Fruit fly (Drosophila melanogaster): ENCODE data around the gene Hrb87F.

Gene Hrb87F

dm6 chr3R:13646729-13647633 is 13.3 kb downstream of the Hrb87F start, which contains the start of gene rin (continued):
- no peak for TF ChIP-seq Smox (GFP tag; optimal IDR thresholded peaks at IDR 0.05)
- peak; percentile 57 for TF ChIP-seq spab (GFP tag; optimal IDR thresholded peaks at IDR 0.05)
- TF ChIP-seq CG34406 (GFP tag; optimal IDR thresholded peaks at IDR 0.05): no peak
- no peak for TF ChIP-seq CG4318 (GFP tag; optimal IDR thresholded peaks at IDR 0.05)
- no peak for TF ChIP-seq pdm3 (GFP tag; optimal IDR thresholded peaks at IDR 0.05)
- TF ChIP-seq acj6 (GFP tag; optimal IDR thresholded peaks at IDR 0.05): no peak
- peak; percentile 28 for TF ChIP-seq CG3032 (tag; optimal IDR thresholded peaks at IDR 0.05)
- TF ChIP-seq Ets21C (GFP tag; optimal IDR thresholded peaks at IDR 0.05): no peak
- peak; percentile 41 for TF ChIP-seq Eip78C (GFP tag)
- peak; percentile 42 for TF ChIP-seq CG1621 (tag; optimal IDR thresholded peaks at IDR 0.05)
- no peak for TF ChIP-seq Hr4 (GFP tag; optimal IDR thresholded peaks at IDR 0.05)
- no peak for TF ChIP-seq OdsH (GFP tag; optimal IDR thresholded peaks at IDR 0.05)
- TF ChIP-seq Met (GFP tag; optimal IDR thresholded peaks at IDR 0.05): no peak
- peak; percentile 39 for TF ChIP-seq CG3919 (GFP tag; optimal IDR thresholded peaks at IDR 0.05)
- peak; percentile 77 for TF ChIP-seq dsx (GFP tag; optimal IDR thresholded peaks at IDR 0.05; ENCODE audit: poor library complexity, severe bottlenecking)
- peak; percentile 81 for TF ChIP-seq CG9139 (GFP tag; optimal IDR thresholded peaks at IDR 0.05)
- TF ChIP-seq fd59A (GFP tag; optimal IDR thresholded peaks at IDR 0.05): no peak
- no peak for TF ChIP-seq CG8319 (GFP tag; optimal IDR thresholded peaks at IDR 0.05)
- no peak for TF ChIP-seq achi (GFP tag; optimal IDR thresholded peaks at IDR 0.05)
- no peak for TF ChIP-seq esn (GFP tag; optimal IDR thresholded peaks at IDR 0.05)
- TF ChIP-seq CG10631 (GFP tag; optimal IDR thresholded peaks at IDR 0.05): no peak
- TF ChIP-seq CG11294 (GFP tag; IDR thresholded peaks at IDR 0.05): no peak
- no peak for TF ChIP-seq CG11902 (GFP tag; optimal IDR thresholded peaks at IDR 0.05)
- TF ChIP-seq Ets96B (tag; optimal IDR thresholded peaks at IDR 0.05): peak; percentile 45
- TF ChIP-seq eg (GFP tag; IDR thresholded peaks at IDR 0.05): 0 out of 3 replicates have a peak, but pooled peaks have one; percentile 5
- peak; percentile 15 for TF ChIP-seq cyc (GFP tag; optimal IDR thresholded peaks at IDR 0.05)
- no peak for TF ChIP-seq CG6792 (GFP tag; optimal IDR thresholded peaks at IDR 0.05)
- peak; percentile 71 for TF ChIP-seq CG16779 (tag; optimal IDR thresholded peaks at IDR 0.05)

- TF ChIP-seq Hr4 (GFP tag; optimal IDR thresholded peaks at IDR 0.05): peak; percentile 54
- peak; percentile 71 for TF ChIP-seq CG6854 (GFP tag; optimal IDR thresholded peaks at IDR 0.05)
- TF ChIP-seq CG6163 (GFP tag; IDR thresholded peaks at IDR 0.05): peak; percentile 57; the same call in 2 of the 3 replicates
- no peak for TF ChIP-seq vri (GFP tag; optimal IDR thresholded peaks at IDR 0.05)
- TF ChIP-seq Sox15 (GFP tag; optimal IDR thresholded peaks at IDR 0.05): no peak
- no peak for TF ChIP-seq CG8319 (GFP tag; optimal IDR thresholded peaks at IDR 0.05)
- peak; percentile 54 for TF ChIP-seq CG1621 (tag; optimal IDR thresholded peaks at IDR 0.05)
- TF ChIP-seq Ets21C (GFP tag; optimal IDR thresholded peaks at IDR 0.05): peak; percentile 51
- peak; percentile 64 for TF ChIP-seq Hr39 (GFP tag; optimal IDR thresholded peaks at IDR 0.05)
- peak; percentile 25 for TF ChIP-seq CG3032 (tag; optimal IDR thresholded peaks at IDR 0.05)
- TF ChIP-seq Eip78C (GFP tag): peak; percentile 88
- peak; percentile 28 to 67 for TF ChIP-seq ss (GFP tag; optimal IDR thresholded peaks at IDR 0.05)
- TF ChIP-seq CG7368 (GFP tag; optimal IDR thresholded peaks at IDR 0.05): peak; percentile 39
- TF ChIP-seq fd59A (GFP tag; optimal IDR thresholded peaks at IDR 0.05): peak; percentile 14
- TF ChIP-seq CG10631 (GFP tag; optimal IDR thresholded peaks at IDR 0.05): peak; percentile 7
- TF ChIP-seq CG11902 (GFP tag; optimal IDR thresholded peaks at IDR 0.05): peak; percentile 20
- TF ChIP-seq topi (GFP tag; optimal IDR thresholded peaks at IDR 0.05): peak; percentile 60
- no peak for TF ChIP-seq svp (GFP tag)
- TF ChIP-seq Hr38 (GFP tag; optimal IDR thresholded peaks at IDR 0.05): no peak
- peak; percentile 63 for TF ChIP-seq lz (GFP tag; optimal IDR thresholded peaks at IDR 0.05)
- no peak for TF ChIP-seq fd85E (GFP tag; optimal IDR thresholded peaks at IDR 0.05)
- peak; percentile 45 for TF ChIP-seq CG10669 (GFP tag; optimal IDR thresholded peaks at IDR 0.05)
- TF ChIP-seq Eip75B (GFP tag; optimal IDR thresholded peaks at IDR 0.05): peak; percentile 60
- peak; percentile 9 for TF ChIP-seq spab (GFP tag; optimal IDR thresholded peaks at IDR 0.05)
- TF ChIP-seq Lpt (GFP tag; optimal IDR thresholded peaks at IDR 0.05): peak; percentile 21
- peak; percentile 68 for TF ChIP-seq dsx (GFP tag; optimal IDR thresholded peaks at IDR 0.05; ENCODE audit: poor library complexity, severe bottlenecking)
- TF ChIP-seq Gug (GFP tag; IDR thresholded peaks at IDR 0.05): no peak
- peak; percentile 81 for TF ChIP-seq fkh (GFP tag; optimal IDR thresholded peaks at IDR 0.05)
- TF ChIP-seq achi (GFP tag; optimal IDR thresholded peaks at IDR 0.05): peak; percentile 67
- no peak for TF ChIP-seq CG11294 (GFP tag; IDR thresholded peaks at IDR 0.05)
- TF ChIP-seq CG34406 (GFP tag; optimal IDR thresholded peaks at IDR 0.05): peak; percentile 27
- TF ChIP-seq CG31627 (GFP tag; optimal IDR thresholded peaks at IDR 0.05): peak; percentile 57
- TF ChIP-seq CG16779 (tag; optimal IDR thresholded peaks at IDR 0.05): no peak
- TF ChIP-seq Eip93F (GFP tag; optimal IDR thresholded peaks at IDR 0.05): no peak
Observed at dm6 chr3R:13645874-13646370, 14.4 kb downstream of the Hrb87F start, which contains the start of gene sqd. Gene sqd, minus strand, starts transcription at chr3R:13646304.

Data from whole organism, prepupa.